Fruit fly (Drosophila melanogaster) whole organism, embryonic: ENCODE results near the gene CG12112.

ENCODE experiments used
- Abd-B ChIP-seq: fragments of 200-800 bp; sonication (Bioruptor generic); optimal IDR thresholded peaks from 2 replicates; lab custom pipeline; 2018; ENCODE audit warnings: missing biosample characterization, mild to moderate bottlenecking, missing genetic modification characterization, moderate library complexity
- Atf-2 ChIP-seq: fragments of 200-800 bp; sonication (Bioruptor generic); optimal IDR thresholded peaks from 2 replicates; lab custom pipeline; 2016; ENCODE audit warnings: missing biosample characterization, missing genetic modification characterization
- C15 ChIP-seq: fragments of 200-800 bp; sonication (Bioruptor generic); IDR thresholded peaks from 3 replicates; pipeline ENCODE4 v1.3.6; 2022; ENCODE audit warnings: missing biosample characterization, missing genetic modification characterization
- CG11456 ChIP-seq: fragments of 200-800 bp; sonication (Bioruptor generic); IDR thresholded peaks from 3 replicates; pipeline ENCODE4 v1.3.6; 2022; ENCODE audit warnings: missing biosample characterization, missing genetic modification characterization
- CG11504 ChIP-seq: fragments of 200-800 bp; sonication (Bioruptor generic); optimal IDR thresholded peaks from 3 replicates; lab custom pipeline; 2019; ENCODE audit warnings: missing biosample characterization, mild to moderate bottlenecking, missing genetic modification characterization, moderate library complexity
- CG11723 ChIP-seq: fragments of 200-800 bp; sonication (Bioruptor generic); optimal IDR thresholded peaks from 2 replicates; lab custom pipeline; 2017; ENCODE audit warnings: missing biosample characterization, mild to moderate bottlenecking, missing genetic modification characterization
- CG12659 ChIP-seq: fragments of 200-800 bp; sonication (Bioruptor generic); optimal IDR thresholded peaks from 3 replicates; lab custom pipeline; 2017; ENCODE audit warnings: mild to moderate bottlenecking, missing biosample characterization, missing genetic modification reagents, missing genetic modification characterization
- CG15514 ChIP-seq: fragments of 200-800 bp; sonication (Bioruptor generic); optimal IDR thresholded peaks from 3 replicates; lab custom pipeline; 2017; ENCODE audit warnings: missing biosample characterization, missing genetic modification characterization, mild to moderate bottlenecking, moderate library complexity, missing genetic modification reagents
- CG15696 ChIP-seq: fragments of 200-800 bp; sonication (Bioruptor generic); optimal IDR thresholded peaks from 2 replicates; lab custom pipeline; 2019; ENCODE audit warnings: missing biosample characterization, mild to moderate bottlenecking, missing genetic modification characterization, moderate library complexity
- CG16813 ChIP-seq: fragments of 200-800 bp; sonication (Bioruptor generic); IDR thresholded peaks from 3 replicates; pipeline ENCODE4 v1.3.6; 2022; ENCODE audit warnings: missing biosample characterization, missing genetic modification characterization; ENCODE audit not compliant: partially characterized antibody
- CG17361 ChIP-seq: fragments of 200-800 bp; sonication (Bioruptor generic); IDR thresholded peaks from 3 replicates; pipeline ENCODE4 v1.3.6; 2022; ENCODE audit warnings: missing biosample characterization, missing genetic modification characterization
- CG17385 ChIP-seq: fragments of 200-800 bp; sonication (Bioruptor generic); optimal IDR thresholded peaks from 3 replicates; lab custom pipeline; 2018; ENCODE audit warnings: missing biosample characterization, mild to moderate bottlenecking, missing genetic modification characterization
- CG18599 ChIP-seq: fragments of 200-800 bp; sonication (Bioruptor generic); optimal IDR thresholded peaks from 3 replicates; lab custom pipeline; 2017; ENCODE audit warnings: missing biosample characterization, missing genetic modification characterization, mild to moderate bottlenecking, moderate library complexity, missing genetic modification reagents
- CG2129 ChIP-seq: fragments of 200-800 bp; sonication (Bioruptor generic); IDR thresholded peaks from 2 replicates; pipeline ENCODE4 v1.3.6; 2022; ENCODE audit warnings: missing biosample characterization, missing genetic modification characterization; ENCODE audit not compliant: partially characterized antibody
- CG2202 ChIP-seq: fragments of 200-800 bp; sonication (Bioruptor generic); optimal IDR thresholded peaks from 2 replicates; lab custom pipeline; 2018; ENCODE audit warnings: missing biosample characterization, mild to moderate bottlenecking, missing genetic modification characterization
- CG34224 ChIP-seq: fragments of 200-800 bp; sonication (Bioruptor generic); IDR thresholded peaks from 3 replicates; pipeline ENCODE4 v1.3.6; 2022; ENCODE audit warnings: missing biosample characterization, missing genetic modification characterization; ENCODE audit not compliant: partially characterized antibody
- CG4360 ChIP-seq: fragments of 200-800 bp; sonication (Bioruptor generic); IDR thresholded peaks from 2 replicates; pipeline ENCODE4 v1.3.6; 2022; ENCODE audit warnings: missing biosample characterization, missing genetic modification characterization
- CG9876 ChIP-seq: fragments of 200-800 bp; sonication (Bioruptor generic); optimal IDR thresholded peaks from 2 replicates; lab custom pipeline; 2016; ENCODE audit warnings: missing biosample characterization, missing genetic modification characterization
- CTCF ChIP-seq: fragments of 200-800 bp; sonication (Bioruptor generic); optimal IDR thresholded peaks from 2 replicates; lab custom pipeline; 2017; ENCODE audit warnings: missing biosample characterization, mild to moderate bottlenecking, missing genetic modification characterization, moderate library complexity
- D ChIP-seq, 2 experiments: fragments of 200-800 bp in 1 of 2; fragments of >200 bp in 1 of 2; sonication (Bioruptor generic) in 1 of 2; optimal IDR thresholded peaks; 2 replicates in 1 of 2; 3 replicates in 1 of 2; lab custom pipeline; 2017; ENCODE audit warnings: mild to moderate bottlenecking in 1 of 2, missing biosample characterization in 1 of 2, missing genetic modification characterization in 1 of 2, missing genetic modification reagents in 1 of 2
- Dbx ChIP-seq: fragments of 200-800 bp; sonication (Bioruptor generic); IDR thresholded peaks from 3 replicates; pipeline ENCODE4 v1.3.6; 2022; ENCODE audit warnings: missing biosample characterization, missing genetic modification characterization
- Deaf1 ChIP-seq: fragments of 200-800 bp; optimal IDR thresholded peaks from 3 replicates; lab custom pipeline; 2019; ENCODE audit warnings: missing biosample characterization, mild to moderate bottlenecking, missing genetic modification characterization, moderate library complexity
- Ets65A ChIP-seq: fragments of 200-800 bp; sonication (Bioruptor generic); peaks from one replicate; lab custom pipeline; 2016; ENCODE audit warnings: missing biosample characterization, missing genetic modification characterization
- Gsc ChIP-seq: fragments of 200-800 bp; sonication (Bioruptor generic); IDR thresholded peaks from 2 replicates; pipeline ENCODE4 v1.3.6; 2022; ENCODE audit warnings: missing biosample characterization, missing genetic modification characterization
- Hey ChIP-seq: fragments of 200-800 bp; sonication (Bioruptor generic); optimal IDR thresholded peaks from 3 replicates; lab custom pipeline; 2018; ENCODE audit warnings: missing biosample characterization, mild to moderate bottlenecking, missing genetic modification characterization
- Hr39 ChIP-seq: fragments of >200 bp; optimal IDR thresholded peaks from 2 replicates; lab custom pipeline; 2017
- Lpt ChIP-seq: fragments of >200 bp; optimal IDR thresholded peaks from 2 replicates; lab custom pipeline; 2018; ENCODE audit warnings: missing biosample characterization, missing genetic modification characterization
- Neu2 ChIP-seq: fragments of 200-800 bp; sonication (Bioruptor generic); optimal IDR thresholded peaks from 3 replicates; lab custom pipeline; 2016; ENCODE audit warnings: missing biosample characterization, missing genetic modification characterization, borderline replicate concordance
- Opbp ChIP-seq: fragments of 200-800 bp; sonication (Bioruptor generic); IDR thresholded peaks from 3 replicates; pipeline ENCODE4 v1.3.6; 2022; ENCODE audit warnings: missing biosample characterization, missing genetic modification characterization; ENCODE audit not compliant: partially characterized antibody
- Poxn ChIP-seq: fragments of 200-800 bp; sonication (Bioruptor generic); IDR thresholded peaks from 2 replicates; pipeline ENCODE4 v1.3.6; 2022; ENCODE audit warnings: missing biosample characterization, missing genetic modification characterization
- Rx ChIP-seq: fragments of 200-800 bp; sonication (Bioruptor generic); IDR thresholded peaks from 2 replicates; pipeline ENCODE4 v1.3.6; 2022; ENCODE audit warnings: missing biosample characterization, missing genetic modification characterization
- Xrp1 ChIP-seq: fragments of 200-800 bp; sonication (Bioruptor generic); IDR thresholded peaks from 2 replicates; pipeline ENCODE4 v1.3.6; 2022; ENCODE audit warnings: missing biosample characterization, missing genetic modification characterization
- ac ChIP-seq: fragments of 200-800 bp; sonication (Bioruptor generic); optimal IDR thresholded peaks from 3 replicates; lab custom pipeline; 2017; ENCODE audit warnings: missing biosample characterization, mild to moderate bottlenecking, missing genetic modification characterization
- ase ChIP-seq: fragments of 200-800 bp; sonication (Bioruptor generic); IDR thresholded peaks from 3 replicates; pipeline ENCODE4 v1.3.6; 2022; ENCODE audit warnings: missing biosample characterization, missing genetic modification characterization
- chif ChIP-seq, 2 experiments: fragments of 200-800 bp; sonication (Bioruptor generic); optimal IDR thresholded peaks; 3 replicates each; lab custom pipeline; 2016; ENCODE audit warnings: missing biosample characterization in 2 of 2, missing genetic modification characterization in 2 of 2
- chinmo ChIP-seq: fragments of 200-800 bp; sonication (Bioruptor generic); IDR thresholded peaks from 4 replicates; pipeline ENCODE4 v1.3.6; 2022; ENCODE audit warnings: missing biosample characterization, missing genetic modification characterization; ENCODE audit not compliant: partially characterized antibody
- dysf ChIP-seq: fragments of 200-800 bp; sonication (Bioruptor generic); IDR thresholded peaks from 3 replicates; pipeline ENCODE4 v1.3.6; 2022; ENCODE audit warnings: missing biosample characterization, missing genetic modification characterization
- ems ChIP-seq: fragments of 200-800 bp; sonication (Bioruptor generic); optimal IDR thresholded peaks from 3 replicates; lab custom pipeline; 2016; ENCODE audit warnings: missing biosample characterization, missing genetic modification characterization
- fd102C ChIP-seq: fragments of 200-800 bp; sonication (Bioruptor generic); optimal IDR thresholded peaks from 2 replicates; lab custom pipeline; 2018; ENCODE audit warnings: missing biosample characterization, mild to moderate bottlenecking, missing genetic modification characterization, moderate library complexity
- fru ChIP-seq: fragments of >200 bp; optimal IDR thresholded peaks from 2 replicates; lab custom pipeline; 2017
- hbn ChIP-seq: fragments of 200-800 bp; sonication (Bioruptor generic); IDR thresholded peaks from 2 replicates; pipeline ENCODE4 v1.3.6; 2022; ENCODE audit warnings: missing biosample characterization, missing genetic modification characterization; ENCODE audit not compliant: partially characterized antibody
- mam ChIP-seq: fragments of 200-800 bp; sonication (Bioruptor generic); optimal IDR thresholded peaks from 3 replicates; lab custom pipeline; 2016; ENCODE audit warnings: missing biosample characterization, missing genetic modification characterization
- peb ChIP-seq: fragments of 200-800 bp; sonication (Bioruptor generic); IDR thresholded peaks from 2 replicates; pipeline ENCODE4 v1.3.6; 2022; ENCODE audit warnings: missing biosample characterization, missing genetic modification characterization
- pros ChIP-seq: fragments of 200-800 bp; sonication (Bioruptor generic); optimal IDR thresholded peaks from 3 replicates; lab custom pipeline; 2019; ENCODE audit warnings: missing biosample characterization, mild to moderate bottlenecking, missing genetic modification characterization, moderate library complexity
- rib ChIP-seq: fragments of 200-800 bp; sonication (Bioruptor generic); IDR thresholded peaks from 2 replicates; pipeline ENCODE4 v1.3.6; 2022; ENCODE audit warnings: missing biosample characterization, missing genetic modification characterization
- scrt ChIP-seq: fragments of 200-800 bp; sonication (Bioruptor generic); optimal IDR thresholded peaks from 2 replicates; lab custom pipeline; 2018; ENCODE audit warnings: missing biosample characterization, mild to moderate bottlenecking, missing genetic modification characterization, moderate library complexity
- sqz ChIP-seq: fragments of 200-800 bp; sonication (Bioruptor generic); optimal IDR thresholded peaks from 3 replicates; lab custom pipeline; 2018; ENCODE audit warnings: missing biosample characterization, mild to moderate bottlenecking, missing genetic modification characterization
- tll ChIP-seq, 2 experiments: fragments of 200-800 bp in 1 of 2; fragments of >200 bp in 1 of 2; sonication (Bioruptor generic) in 1 of 2; optimal IDR thresholded peaks; 2 replicates each; lab custom pipeline; 2017 to 2019; ENCODE audit warnings: missing biosample characterization in 2 of 2, missing genetic modification characterization in 2 of 2, mild to moderate bottlenecking in 1 of 2, moderate library complexity in 1 of 2
- toy ChIP-seq: fragments of 200-800 bp; sonication (Bioruptor generic); IDR thresholded peaks from 2 replicates; pipeline ENCODE4 v1.3.6; 2022; ENCODE audit warnings: missing biosample characterization, missing genetic modification characterization
- unpg ChIP-seq: fragments of 200-800 bp; sonication (Bioruptor generic); optimal IDR thresholded peaks from 3 replicates; lab custom pipeline; 2018; ENCODE audit warnings: missing biosample characterization, mild to moderate bottlenecking, missing genetic modification characterization, moderate library complexity
- zen2 ChIP-seq: fragments of 200-800 bp; sonication (Bioruptor generic); IDR thresholded peaks from 3 replicates; pipeline ENCODE4 v1.3.6; 2022; ENCODE audit warnings: missing biosample characterization, missing genetic modification characterization; ENCODE audit not compliant: partially characterized antibody

The CG12112 gene

dm6 chrX:8607902-8608301, 47.9 kb upstream of the CG12112 start (continued):
- TF ChIP-seq toy (no peak), rib (GFP tag; lab: Robert Waterston, UW) (no peak), D (optimal IDR thresholded peaks at IDR 0.05; lab: Kevin White, UChicago) (no peak), D (GFP tag; optimal IDR thresholded peaks at IDR 0.05; lab: Kevin White, UChicago) (no peak), ems (GFP tag; lab: Kevin White, UChicago) (no peak), hbn (GFP tag; lab: Robert Waterston, UW) (no peak), C15 (GFP tag; lab: Robert Waterston, UW) (no peak), Atf-2 (no peak), CG9876 (GFP tag; lab: Kevin White, UChicago) (no peak), CG17361 (GFP tag; lab: Robert Waterston, UW) (no peak), chif (GFP tag; optimal IDR thresholded peaks at IDR 0.05; lab: Kevin White, UChicago) (no peak), mam (no peak), CG11456 (GFP tag; lab: Robert Waterston, UW) (no peak), Lpt (GFP tag; lab: Kevin White, UChicago) (no peak), tll (GFP tag; optimal IDR thresholded peaks at IDR 0.05; lab: Kevin White, UChicago) (no peak), fru (lab: Kevin White, UChicago) (no peak), Xrp1 (GFP tag; lab: Robert Waterston, UW) (no peak), CG12659 (GFP tag; lab: Kevin White, UChicago) (no peak), CG2202 (tag; lab: Kevin White, UChicago) (no peak), fd102C (GFP tag; lab: Kevin White, UChicago) (no peak), CG18599 (no peak), Poxn (GFP tag; lab: Robert Waterston, UW) (no peak), zen2 (GFP tag; lab: Robert Waterston, UW) (no peak), sqz (no peak), Abd-B (no peak), chinmo (GFP tag; lab: Robert Waterston, UW) (no peak), Hr39 (lab: Kevin White, UChicago) (peak; percentile 59), Ets65A (GFP tag; lab: Kevin White, UChicago) (peak; percentile 42), Neu2 (GFP tag; lab: Kevin White, UChicago) (no peak), CG17385 (GFP tag; lab: Kevin White, UChicago) (no peak), pros (GFP tag; lab: Kevin White, UChicago) (peak; percentile 12), CG4360 (GFP tag; lab: Robert Waterston, UW) (no peak), peb (GFP tag; lab: Robert Waterston, UW) (no peak), CG11504 (tag; lab: Kevin White, UChicago) (no peak)

dm6 chrX:8606206-8606605, 46.2 kb upstream of the CG12112 start, which contains the start of gene Caf1-180:
Caf1-180 (minus strand) TSS chrX:8606304.
- TF ChIP-seq Rx (no peak), Deaf1 (tag; lab: Kevin White, UChicago) (no peak), zen2 (GFP tag; lab: Robert Waterston, UW) (peak; percentile 58; the same call in 1 of the 3 replicates), scrt (no peak), CG11723 (GFP tag; lab: Kevin White, UChicago) (no peak), CG2129 (peak; percentile 50; the same call in 1 of the 2 replicates), Dbx (GFP tag; lab: Robert Waterston, UW) (0 out of 3 replicates have a peak, but pooled peaks have one; percentile 12), Gsc (no peak), CG15514 (GFP tag; lab: Kevin White, UChicago) (peak; percentile 58), CG16813 (GFP tag; lab: Robert Waterston, UW) (peak; percentile 87), CG34224 (peak; percentile 73), Hey (tag; lab: Kevin White, UChicago) (no peak), unpg (GFP tag; lab: Kevin White, UChicago) (no peak), ac (no peak), Neu2 (GFP tag; lab: Kevin White, UChicago) (no peak), Opbp (GFP tag; lab: Robert Waterston, UW) (peak; percentile 88), CG15696 (no peak), ase (GFP tag; lab: Robert Waterston, UW) (no peak), sqz (no peak), CTCF (GFP tag; lab: Kevin White, UChicago) (peak; percentile 65), dysf (GFP tag; lab: Robert Waterston, UW) (peak; percentile 41; the same call in 1 of the 3 replicates)
